Worm (Caenorhabditis elegans) whole organism, L1 larva: Measurements from ENCODE around the gene Y57E12B.11.
A peak's percentile ranks its signal among the peaks of the same experiment; 100 is the strongest.

Source experiments
- C16A3.4 ChIP-seq: fragments of 150-350 bp; optimal IDR thresholded peaks from 2 replicates; lab custom pipeline; 2014; ENCODE audit warnings: missing biosample characterization, missing genetic modification characterization
- C34B4.2 ChIP-seq: sonication (generic microtip); optimal IDR thresholded peaks from 2 replicates; lab custom pipeline; 2017; ENCODE audit warnings: mild to moderate bottlenecking, missing genetic modification characterization, missing compliant biosample characterization
- Y116A8C.19 ChIP-seq: sonication (generic microtip); optimal IDR thresholded peaks from 2 replicates; lab custom pipeline; 2016; ENCODE audit warnings: missing compliant biosample characterization, missing genetic modification characterization, borderline replicate concordance
- ceh-63 ChIP-seq: fragments of 200-800 bp; sonication (Bioruptor generic); optimal IDR thresholded peaks from 2 replicates; lab custom pipeline; 2018; ENCODE audit warnings: mild to moderate bottlenecking, missing genetic modification characterization, missing compliant biosample characterization
- ceh-82 ChIP-seq, 3 experiments: fragments of 150-350 bp in 1 of 3; sonication (generic microtip) in 2 of 3; optimal IDR thresholded peaks; 2 replicates each; lab custom pipeline; 2014 to 2017; ENCODE audit warnings: missing biosample characterization in 3 of 3, missing genetic modification characterization in 3 of 3
- ceh-88 ChIP-seq: fragments of 200-800 bp; sonication (Bioruptor generic); IDR thresholded peaks from 2 replicates; pipeline ENCODE4 v1.3.6; 2022; ENCODE audit warnings: missing genetic modification characterization, missing compliant biosample characterization
- ces-1 ChIP-seq: fragments of 150-350 bp; optimal IDR thresholded peaks from 2 replicates; lab custom pipeline; 2014; ENCODE audit warnings: missing biosample characterization, missing genetic modification reagents, missing genetic modification characterization
- efl-1 ChIP-seq, 4 experiments: fragments of 150-350 bp; optimal IDR thresholded peaks in 3 of 4; peaks in 1 of 4; 1 replicate in 1 of 4; 2 replicates in 3 of 4; lab custom pipeline; 2014; ENCODE audit warnings: missing biosample characterization in 2 of 4, missing genetic modification characterization in 2 of 4, missing genetic modification reagents in 2 of 4
- efl-3 ChIP-seq: fragments of 200-800 bp; sonication (Bioruptor generic); optimal IDR thresholded peaks from 2 replicates; lab custom pipeline; 2018; ENCODE audit warnings: mild to moderate bottlenecking, missing genetic modification characterization, missing compliant biosample characterization
- egl-27 ChIP-seq, 2 experiments: fragments of 150-350 bp in 1 of 2; sonication (generic microtip); optimal IDR thresholded peaks; 3 replicates each; lab custom pipeline; 2017 to 2018; ENCODE audit warnings: missing biosample characterization in 2 of 2, missing genetic modification characterization in 2 of 2, missing genetic modification reagents in 2 of 2
- elt-3 ChIP-seq, 6 experiments: fragments of 150-350 bp in 1 of 6; sonication (generic microtip); optimal IDR thresholded peaks; 2 replicates each; lab custom pipeline; 2017 to 2018; ENCODE audit warnings: missing biosample characterization in 6 of 6, missing genetic modification characterization in 6 of 6, inconsistent platforms in 1 of 6
- fkh-10 ChIP-seq: sonication (generic microtip); optimal IDR thresholded peaks from 2 replicates; lab custom pipeline; 2017; ENCODE audit warnings: missing biosample characterization, missing genetic modification reagents, missing genetic modification characterization
- fkh-4 ChIP-seq: sonication (generic microtip); optimal IDR thresholded peaks from 2 replicates; lab custom pipeline; 2016; ENCODE audit warnings: missing compliant biosample characterization, missing genetic modification characterization, borderline replicate concordance
- fkh-8 ChIP-seq: sonication (generic microtip); optimal IDR thresholded peaks from 2 replicates; lab custom pipeline; 2016; ENCODE audit warnings: mild to moderate bottlenecking, missing genetic modification characterization, missing compliant biosample characterization
- grh-1 ChIP-seq: fragments of 200-800 bp; sonication (Bioruptor generic); IDR thresholded peaks from 2 replicates; pipeline ENCODE4 v1.3.6; 2022; ENCODE audit warnings: missing genetic modification reagents, missing genetic modification characterization, missing compliant biosample characterization
- hlh-17 ChIP-seq: fragments of 200-800 bp; sonication (Bioruptor generic); optimal IDR thresholded peaks from 2 replicates; lab custom pipeline; 2018; ENCODE audit warnings: missing genetic modification characterization, mild to moderate bottlenecking, missing compliant biosample characterization, moderate library complexity, borderline replicate concordance
- hlh-4 ChIP-seq: sonication (generic microtip); optimal IDR thresholded peaks from 2 replicates; lab custom pipeline; 2016; ENCODE audit warnings: mild to moderate bottlenecking, missing genetic modification characterization, missing compliant biosample characterization
- isw-1 ChIP-seq: fragments of 200-800 bp; sonication (Bioruptor generic); IDR thresholded peaks from 2 replicates; pipeline ENCODE4 v1.3.6; 2022; ENCODE audit warnings: missing genetic modification characterization, missing compliant biosample characterization
- jun-1 ChIP-seq: fragments of 150-350 bp; optimal IDR thresholded peaks from 2 replicates; lab custom pipeline; 2014; ENCODE audit warnings: missing biosample characterization, missing genetic modification reagents, missing genetic modification characterization
- lin-14 ChIP-seq: fragments of 200-800 bp; sonication (Bioruptor generic); optimal IDR thresholded peaks from 2 replicates; lab custom pipeline; 2018; ENCODE audit warnings: mild to moderate bottlenecking, missing genetic modification characterization, moderate library complexity, missing compliant biosample characterization
- lin-15B ChIP-seq: fragments of 150-350 bp; sonication (generic microtip); optimal IDR thresholded peaks from 3 replicates; lab custom pipeline; 2014; ENCODE audit warnings: missing biosample characterization, missing genetic modification characterization
- mab-9 ChIP-seq: fragments of 200-800 bp; sonication (Bioruptor generic); IDR thresholded peaks from 2 replicates; pipeline ENCODE4 v1.3.6; 2022; ENCODE audit warnings: missing genetic modification reagents, missing genetic modification characterization, missing compliant biosample characterization
- mep-1 ChIP-seq: fragments of 150-350 bp; optimal IDR thresholded peaks from 2 replicates; lab custom pipeline; 2014; ENCODE audit warnings: missing biosample characterization, missing genetic modification characterization
- nhr-11 ChIP-seq: fragments of 150-350 bp; optimal IDR thresholded peaks from 2 replicates; lab custom pipeline; 2014; ENCODE audit warnings: missing biosample characterization, missing genetic modification characterization
- nhr-19 ChIP-seq: fragments of 200-800 bp; sonication (Bioruptor generic); conservative IDR thresholded peaks from 2 replicates; pipeline ENCODE4 v1.3.6; 2022; ENCODE audit warnings: missing genetic modification characterization, missing compliant biosample characterization
- nhr-20 ChIP-seq: sonication (generic microtip); optimal IDR thresholded peaks from 2 replicates; lab custom pipeline; 2016; ENCODE audit warnings: mild to moderate bottlenecking, missing genetic modification characterization, missing compliant biosample characterization
- nhr-237 ChIP-seq: fragments of 150-350 bp; optimal IDR thresholded peaks from 2 replicates; lab custom pipeline; 2014; ENCODE audit warnings: missing biosample characterization, missing genetic modification characterization
- nhr-28 ChIP-seq: fragments of 150-350 bp; optimal IDR thresholded peaks from 2 replicates; lab custom pipeline; 2014; ENCODE audit warnings: missing biosample characterization, missing genetic modification characterization
- nhr-47 ChIP-seq: sonication (generic microtip); optimal IDR thresholded peaks from 2 replicates; lab custom pipeline; 2016; ENCODE audit warnings: mild to moderate bottlenecking, missing genetic modification characterization, moderate library complexity, missing compliant biosample characterization
- nhr-71 ChIP-seq: sonication (generic microtip); optimal IDR thresholded peaks from 2 replicates; lab custom pipeline; 2016; ENCODE audit warnings: mild to moderate bottlenecking, missing genetic modification characterization, moderate library complexity, missing compliant biosample characterization
- nhr-76 ChIP-seq: sonication (generic microtip); optimal IDR thresholded peaks from 2 replicates; lab custom pipeline; 2017; ENCODE audit warnings: missing biosample characterization, missing genetic modification characterization
- nhr-77 ChIP-seq: fragments of 150-350 bp; optimal IDR thresholded peaks from 2 replicates; lab custom pipeline; 2014; ENCODE audit warnings: missing biosample characterization, missing genetic modification characterization
- nhr-84 ChIP-seq: sonication (generic microtip); optimal IDR thresholded peaks from 2 replicates; lab custom pipeline; 2017; ENCODE audit warnings: missing biosample characterization, missing genetic modification characterization
- nhr-85 ChIP-seq: sonication (generic microtip); peaks from one replicate; lab custom pipeline; 2016; ENCODE audit warnings: missing genetic modification characterization, inconsistent platforms, missing compliant biosample characterization
- nhr-90 ChIP-seq: sonication (generic microtip); optimal IDR thresholded peaks from 2 replicates; lab custom pipeline; 2016; ENCODE audit warnings: mild to moderate bottlenecking, missing genetic modification characterization, missing compliant biosample characterization; ENCODE audit not compliant: poor library complexity
- pag-3 ChIP-seq: sonication (generic microtip); optimal IDR thresholded peaks from 2 replicates; lab custom pipeline; 2017; ENCODE audit warnings: missing genetic modification characterization, mild to moderate bottlenecking, missing compliant biosample characterization, antibody characterized with exemption, borderline replicate concordance; ENCODE audit not compliant: insufficient read depth
- skn-1 ChIP-seq: fragments of 150-350 bp; optimal IDR thresholded peaks from 2 replicates; lab custom pipeline; 2014; ENCODE audit warnings: missing biosample characterization, missing genetic modification characterization
- snu-23 ChIP-seq: sonication (generic microtip); optimal IDR thresholded peaks from 2 replicates; lab custom pipeline; 2016; ENCODE audit warnings: missing genetic modification characterization, missing compliant biosample characterization
- sptf-1 ChIP-seq: fragments of 150-350 bp; optimal IDR thresholded peaks from 2 replicates; lab custom pipeline; 2014; ENCODE audit warnings: missing biosample characterization, missing genetic modification characterization
- swsn-7 ChIP-seq: sonication (generic microtip); optimal IDR thresholded peaks from 2 replicates; lab custom pipeline; 2016; ENCODE audit warnings: missing genetic modification characterization, missing compliant biosample characterization
- tbx-2 ChIP-seq: sonication (generic microtip); optimal IDR thresholded peaks from 2 replicates; lab custom pipeline; 2016; ENCODE audit warnings: missing genetic modification characterization, missing compliant biosample characterization
- unc-130 ChIP-seq: fragments of 150-350 bp; optimal IDR thresholded peaks from 2 replicates; lab custom pipeline; 2017; ENCODE audit warnings: missing biosample characterization, missing genetic modification characterization, inconsistent platforms
- unc-30 ChIP-seq: sonication (generic microtip); optimal IDR thresholded peaks from 2 replicates; lab custom pipeline; 2017; ENCODE audit warnings: missing biosample characterization, missing genetic modification characterization
- unc-86 ChIP-seq: sonication (generic microtip); optimal IDR thresholded peaks from 2 replicates; lab custom pipeline; 2016; ENCODE audit warnings: missing genetic modification characterization, missing compliant biosample characterization
- unc-98 ChIP-seq: fragments of 200-800 bp; sonication (Bioruptor generic); IDR thresholded peaks from 2 replicates; pipeline ENCODE4 v1.3.6; 2022; ENCODE audit warnings: missing genetic modification characterization, missing compliant biosample characterization
- xbp-1 ChIP-seq: sonication (generic microtip); optimal IDR thresholded peaks from 2 replicates; lab custom pipeline; 2016; ENCODE audit warnings: missing genetic modification characterization, missing compliant biosample characterization
- zag-1 ChIP-seq: fragments of 150-350 bp; optimal IDR thresholded peaks from 2 replicates; lab custom pipeline; 2014; ENCODE audit warnings: missing biosample characterization, missing genetic modification characterization
- zip-4 ChIP-seq: fragments of 200-800 bp; sonication (Bioruptor generic); optimal IDR thresholded peaks from 2 replicates; lab custom pipeline; 2018; ENCODE audit warnings: mild to moderate bottlenecking, missing genetic modification characterization, moderate library complexity, missing compliant biosample characterization
- ztf-11 ChIP-seq, 2 experiments: sonication (generic microtip); optimal IDR thresholded peaks; 2 replicates each; lab custom pipeline; 2016 to 2017; ENCODE audit warnings: missing genetic modification characterization in 2 of 2, missing biosample characterization in 1 of 2, missing compliant biosample characterization in 1 of 2

Y57E12B.11 gene

DNA sequence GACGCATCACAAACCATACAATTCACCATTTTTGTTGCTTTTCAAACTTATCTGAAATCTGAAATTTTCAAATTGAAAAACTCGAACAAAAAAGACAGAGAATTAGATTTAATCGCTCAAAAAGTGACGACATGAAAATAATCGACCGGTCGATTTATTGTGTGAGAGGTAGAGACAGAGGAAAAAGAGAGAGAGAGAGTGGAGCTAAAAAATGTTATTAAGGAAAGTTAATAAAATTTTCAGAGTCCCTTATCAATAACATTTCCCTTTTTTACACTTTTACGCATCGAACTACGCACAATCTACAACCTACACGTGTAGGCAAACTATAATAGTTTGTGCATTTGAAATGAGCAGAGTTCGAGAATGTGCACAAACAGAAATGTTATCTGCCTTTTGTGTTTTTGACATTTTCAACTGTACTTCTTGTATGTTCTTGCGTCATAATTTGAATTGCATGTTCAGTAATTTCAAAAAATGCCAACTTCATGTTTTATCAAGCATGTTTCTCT lies 47.4 kb upstream of the Y57E12B.11 start, which contains the start of gene nhr-107:
Gene nhr-107 (minus strand): TSS at position 51 of the 512 bp plus-strand sequence.
- TF ChIP-seq efl-1 (optimal IDR thresholded peaks at IDR 0.05; lab: Kevin White, UChicago) (no peak), efl-1 (GFP tag; optimal IDR thresholded peaks at IDR 0.05 in 1 of 2; lab: Kevin White, UChicago) (peak in 1 of 2 experiments; percentile 37), nhr-84 (tag; lab: Kevin White, UChicago) (no peak)

DNA sequence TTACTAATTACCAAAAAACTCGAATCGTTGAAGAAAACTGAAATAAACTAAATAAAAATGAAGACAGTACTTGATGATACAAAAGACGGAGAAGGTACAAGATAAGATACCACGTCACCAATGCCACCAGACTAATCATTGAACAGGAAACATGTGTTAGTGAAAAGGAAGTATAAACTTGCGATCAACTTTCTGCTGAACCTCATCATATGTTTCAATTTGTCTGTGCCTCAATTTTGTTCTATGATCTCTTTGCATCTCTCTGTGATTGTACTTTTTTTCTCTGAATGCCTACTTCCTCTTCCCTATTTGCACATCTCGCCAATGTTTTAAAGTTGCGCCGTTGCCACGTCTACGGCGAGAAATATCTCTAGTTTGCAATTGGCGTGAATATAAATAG lies 44.3 kb upstream of the Y57E12B.11 start:
- TF ChIP-seq egl-27 (tag; optimal IDR thresholded peaks at IDR 0.05; lab: Kevin White, UChicago) (no peak), mep-1 (no peak), zip-4 (GFP tag; lab: Kevin White, UChicago) (no peak), unc-86 (tag; lab: Kevin White, UChicago) (no peak), nhr-11 (no peak), skn-1 (tag; lab: Kevin White, UChicago) (no peak), efl-1 (optimal IDR thresholded peaks at IDR 0.05; lab: Kevin White, UChicago) (no peak), efl-1 (GFP tag; optimal IDR thresholded peaks at IDR 0.05 in 1 of 2; lab: Kevin White, UChicago) (peak in 1 of 2 experiments; percentile 76), efl-3 (GFP tag; lab: Kevin White, UChicago) (no peak), Y116A8C.19 (tag; lab: Kevin White, UChicago) (no peak), unc-30 (tag; lab: Kevin White, UChicago) (no peak), nhr-20 (tag; lab: Kevin White, UChicago) (peak; percentile 93), nhr-237 (tag; lab: Kevin White, UChicago) (peak; percentile 37), nhr-90 (tag; lab: Kevin White, UChicago) (peak; percentile 45), ces-1 (no peak), snu-23 (GFP tag; lab: Kevin White, UChicago) (peak; percentile 71), tbx-2 (tag; lab: Kevin White, UChicago) (peak; percentile 78), lin-14 (GFP tag; lab: Kevin White, UChicago) (peak; percentile 81), hlh-4 (tag; lab: Kevin White, UChicago) (no peak), unc-98 (GFP tag; lab: Robert Waterston, UW) (no peak), nhr-85 (tag; lab: Kevin White, UChicago) (peak; percentile 98), hlh-17 (GFP tag; lab: Kevin White, UChicago) (no peak), grh-1 (GFP tag; lab: Robert Waterston, UW) (0 out of 2 replicates have a peak, but pooled peaks have one; percentile 30), elt-3 (tag; optimal IDR thresholded peaks at IDR 0.05; lab: Kevin White, UChicago) (peak; percentile 53 to 97 (median 94)), pag-3 (tag; lab: Kevin White, UChicago) (no peak), lin-15B (tag; lab: Kevin White, UChicago) (no peak), mab-9 (peak; percentile 15; the same call in 1 of the 2 replicates), fkh-10 (GFP tag; lab: Kevin White, UChicago) (no peak), ceh-82 (tag; optimal IDR thresholded peaks at IDR 0.05; lab: Kevin White, UChicago) (no peak), nhr-76 (tag; lab: Kevin White, UChicago) (no peak), C16A3.4 (no peak), fkh-8 (peak; percentile 90), isw-1 (no peak), C34B4.2 (tag; lab: Kevin White, UChicago) (no peak), zag-1 (tag; lab: Kevin White, UChicago) (no peak), ceh-88 (GFP tag; lab: Robert Waterston, UW) (no peak), nhr-71 (tag; lab: Kevin White, UChicago) (peak; percentile 85), nhr-28 (tag; lab: Kevin White, UChicago) (no peak), ztf-11 (tag; optimal IDR thresholded peaks at IDR 0.05; lab: Kevin White, UChicago) (no peak), swsn-7 (tag; lab: Kevin White, UChicago) (peak; percentile 2), ceh-63 (GFP tag; lab: Kevin White, UChicago) (no peak), xbp-1 (tag; lab: Kevin White, UChicago) (peak; percentile 2), nhr-84 (tag; lab: Kevin White, UChicago) (no peak), unc-130 (peak; percentile 14), nhr-77 (tag; lab: Kevin White, UChicago) (no peak), nhr-19 (GFP tag; lab: Robert Waterston, UW) (peak; percentile 72), jun-1 (tag; lab: Kevin White, UChicago) (peak; percentile 25), sptf-1 (tag; lab: Kevin White, UChicago) (no peak), fkh-4 (tag; lab: Kevin White, UChicago) (no peak), nhr-47 (tag; lab: Kevin White, UChicago) (peak; percentile 61)
